In genomic region chrV:3315308-3315707, ce11 we compare ENCODE assay signal across 5 worm cellular contexts.
A peak's percentile ranks its signal among the peaks of the same experiment; 100 is the strongest.
TF ChIP-seq lines count a peak whose summit lies in the region.

Gene arrd-19, minus strand, starts transcription at chrV:3315516.

TF ChIP-seq in whole organism, L1 larva, 84 proteins besides CTCF, POLR2A, EP300 and RAD21 (continued from another document and continues in another):
- TF ChIP-seq hlh-17 (GFP tag; optimal IDR thresholded peaks at IDR 0.05; lab: Kevin White, UChicago; ENCODE audit: borderline replicate concordance) (no peak), nhr-76 (tag; optimal IDR thresholded peaks at IDR 0.05; lab: Kevin White, UChicago) (no peak), unc-86 (tag; optimal IDR thresholded peaks at IDR 0.05; lab: Kevin White, UChicago) (peak; percentile 39), ceh-82 (tag; optimal IDR thresholded peaks at IDR 0.05; lab: Kevin White, UChicago) (peak in 2 of 3 experiments; percentile 36 to 76), ceh-88 (GFP tag; IDR thresholded peaks at IDR 0.05; lab: Robert Waterston, UW) (no peak), nhr-85 (tag; lab: Kevin White, UChicago) (peak; percentile 97), tlp-1 (tag; optimal IDR thresholded peaks at IDR 0.05; lab: Kevin White, UChicago) (no peak), egl-13 (tag; optimal IDR thresholded peaks at IDR 0.05; lab: Kevin White, UChicago) (peak; percentile 19), snpc-4 (tag; optimal IDR thresholded peaks at IDR 0.05; lab: Kevin White, UChicago) (peak; percentile 54), hpl-2 (GFP tag; optimal IDR thresholded peaks at IDR 0.05; lab: Kevin White, UChicago) (no peak), pag-3 (tag; optimal IDR thresholded peaks at IDR 0.05; lab: Kevin White, UChicago; ENCODE audit: borderline replicate concordance, insufficient read depth) (peak; percentile 67), grh-1 (GFP tag; IDR thresholded peaks at IDR 0.05; lab: Robert Waterston, UW) (peak; percentile 72), mef-2 (tag; optimal IDR thresholded peaks at IDR 0.05; lab: Kevin White, UChicago) (no peak), egl-27 (tag; optimal IDR thresholded peaks at IDR 0.05; lab: Kevin White, UChicago) (no peak), vab-15 (tag; optimal IDR thresholded peaks at IDR 0.05; lab: Kevin White, UChicago) (no peak), isw-1 (GFP tag; IDR thresholded peaks at IDR 0.05; lab: Robert Waterston, UW) (peak; percentile 38; the same call in 1 of the 2 replicates), nhr-19 (GFP tag; conservative IDR thresholded peaks at IDR 0.05; lab: Robert Waterston, UW) (peak; percentile 77), snu-23 (GFP tag; optimal IDR thresholded peaks at IDR 0.05; lab: Kevin White, UChicago) (peak; percentile 82), hlh-4 (tag; optimal IDR thresholded peaks at IDR 0.05; lab: Kevin White, UChicago) (no peak), irx-1 (tag; optimal IDR thresholded peaks at IDR 0.05; lab: Kevin White, UChicago) (peak; percentile 58), nhr-28 (tag; optimal IDR thresholded peaks at IDR 0.05; lab: Kevin White, UChicago) (no peak), mdl-1 (tag; optimal IDR thresholded peaks at IDR 0.05; lab: Kevin White, UChicago) (peak in 1 of 2 experiments; percentile 71), unc-62 (GFP tag; optimal IDR thresholded peaks at IDR 0.05; lab: Kevin White, UChicago) (no peak), sptf-1 (tag; optimal IDR thresholded peaks at IDR 0.05; lab: Kevin White, UChicago) (no peak), mab-9 (GFP tag; IDR thresholded peaks at IDR 0.05; lab: Robert Waterston, UW) (peak; percentile 43; the same call in 1 of the 2 replicates), lin-13 (GFP tag; optimal IDR thresholded peaks at IDR 0.05; lab: Kevin White, UChicago) (peak; percentile 38)

TF ChIP-seq in whole organism, L2 larva, 48 proteins besides CTCF, POLR2A, EP300 and RAD21 (continued from another document and continues in another):
- TF ChIP-seq nhr-12 (tag; optimal IDR thresholded peaks at IDR 0.05; lab: Kevin White, UChicago) (no peak), ceh-16 (tag; optimal IDR thresholded peaks at IDR 0.05; lab: Kevin White, UChicago) (no peak), sma-9 (GFP tag; optimal IDR thresholded peaks at IDR 0.05; lab: Kevin White, UChicago) (peak; percentile 98), sma-9 (tag; optimal IDR thresholded peaks at IDR 0.05; lab: Kevin White, UChicago) (no peak), unc-55 (GFP tag; optimal IDR thresholded peaks at IDR 0.05; lab: Kevin White, UChicago) (peak; percentile 69), nhr-11 (tag; optimal IDR thresholded peaks at IDR 0.05; lab: Kevin White, UChicago) (no peak), ZK546.5 (tag; optimal IDR thresholded peaks at IDR 0.05; lab: Kevin White, UChicago) (no peak), lsy-2 (tag; optimal IDR thresholded peaks at IDR 0.05; lab: Kevin White, UChicago) (peak; percentile 41 to 88), alr-1 (tag; optimal IDR thresholded peaks at IDR 0.05; lab: Kevin White, UChicago) (no peak), lin-13 (GFP tag; optimal IDR thresholded peaks at IDR 0.05; lab: Kevin White, UChicago) (peak; percentile 76), ceh-82 (tag; optimal IDR thresholded peaks at IDR 0.05; lab: Kevin White, UChicago) (no peak), sma-3 (GFP tag; optimal IDR thresholded peaks at IDR 0.05; lab: Kevin White, UChicago) (peak; percentile 72), ama-1 (optimal IDR thresholded peaks at IDR 0.05; lab: Kevin White, UChicago) (no peak), Y55F3AM.14 (GFP tag; optimal IDR thresholded peaks at IDR 0.05; lab: Kevin White, UChicago) (no peak), nhr-23 (tag; optimal IDR thresholded peaks at IDR 0.05; lab: Kevin White, UChicago) (no peak), mab-5 (tag; optimal IDR thresholded peaks at IDR 0.05; lab: Kevin White, UChicago) (no peak), elt-1 (tag; optimal IDR thresholded peaks at IDR 0.05; lab: Kevin White, UChicago) (no peak), sem-4 (tag; optimal IDR thresholded peaks at IDR 0.05; lab: Kevin White, UChicago) (peak; percentile 64), zag-1 (tag; optimal IDR thresholded peaks at IDR 0.05; lab: Kevin White, UChicago) (peak; percentile 64), ztf-11 (tag; optimal IDR thresholded peaks at IDR 0.05; lab: Kevin White, UChicago) (no peak), ztf-4 (tag; optimal IDR thresholded peaks at IDR 0.05; lab: Kevin White, UChicago) (peak; percentile 40), blmp-1 (tag; optimal IDR thresholded peaks at IDR 0.05; lab: Kevin White, UChicago; ENCODE audit: insufficient read depth) (peak; percentile 68), dmd-4 (tag; optimal IDR thresholded peaks at IDR 0.05; lab: Kevin White, UChicago) (no peak), peb-1 (tag; optimal IDR thresholded peaks at IDR 0.05; lab: Kevin White, UChicago) (no peak), lin-39 (tag; optimal IDR thresholded peaks at IDR 0.05; lab: Kevin White, UChicago) (no peak), aly-2 (tag; optimal IDR thresholded peaks at IDR 0.05; lab: Kevin White, UChicago) (no peak), snpc-4 (tag; optimal IDR thresholded peaks at IDR 0.05; lab: Kevin White, UChicago) (peak; percentile 31), skn-1 (tag; optimal IDR thresholded peaks at IDR 0.05; lab: Kevin White, UChicago) (no peak)

TF ChIP-seq in whole organism, L3 larva, 47 proteins besides CTCF, POLR2A, EP300 and RAD21 (continued from another document and continues in another):
- TF ChIP-seq lsy-12 (tag; optimal IDR thresholded peaks at IDR 0.05; lab: Kevin White, UChicago) (no peak), R02D3.7 (tag; optimal IDR thresholded peaks at IDR 0.05; lab: Kevin White, UChicago) (no peak), fos-1 (tag; optimal IDR thresholded peaks at IDR 0.05; lab: Kevin White, UChicago) (no peak), unc-39 (tag; optimal IDR thresholded peaks at IDR 0.05; lab: Kevin White, UChicago) (no peak), egl-27 (tag; optimal IDR thresholded peaks at IDR 0.05; lab: Kevin White, UChicago) (no peak), nhr-237 (tag; optimal IDR thresholded peaks at IDR 0.05; lab: Kevin White, UChicago) (no peak), skn-1 (tag; optimal IDR thresholded peaks at IDR 0.05; lab: Kevin White, UChicago) (no peak), nfya-1 (tag; optimal IDR thresholded peaks at IDR 0.05; lab: Kevin White, UChicago; ENCODE audit: insufficient read depth) (peak; percentile 83), nhr-28 (tag; optimal IDR thresholded peaks at IDR 0.05; lab: Kevin White, UChicago) (no peak), ceh-9 (tag; optimal IDR thresholded peaks at IDR 0.05; lab: Kevin White, UChicago) (no peak), nhr-76 (tag; optimal IDR thresholded peaks at IDR 0.05; lab: Kevin White, UChicago) (no peak), ama-1 (optimal IDR thresholded peaks at IDR 0.05; lab: Kevin White, UChicago) (no peak), nhr-23 (tag; optimal IDR thresholded peaks at IDR 0.05; lab: Kevin White, UChicago) (peak; percentile 85), fkh-10 (GFP tag; optimal IDR thresholded peaks at IDR 0.05; lab: Kevin White, UChicago) (no peak), ZK546.5 (tag; optimal IDR thresholded peaks at IDR 0.05; lab: Kevin White, UChicago) (no peak), fkh-2 (tag; optimal IDR thresholded peaks at IDR 0.05; lab: Kevin White, UChicago) (no peak), ceh-28 (tag; optimal IDR thresholded peaks at IDR 0.05; lab: Kevin White, UChicago) (peak; percentile 52), hmg-11 (tag; optimal IDR thresholded peaks at IDR 0.05; lab: Kevin White, UChicago) (peak; percentile 84), mml-1 (tag; optimal IDR thresholded peaks at IDR 0.05; lab: Kevin White, UChicago) (no peak), nhr-11 (tag; optimal IDR thresholded peaks at IDR 0.05; lab: Kevin White, UChicago) (no peak), lin-39 (tag; optimal IDR thresholded peaks at IDR 0.05; lab: Kevin White, UChicago) (peak; percentile 60), lin-15B (tag; optimal IDR thresholded peaks at IDR 0.05; lab: Kevin White, UChicago) (peak; percentile 70), nhr-12 (tag; optimal IDR thresholded peaks at IDR 0.05; lab: Kevin White, UChicago) (no peak), nhr-43 (tag; optimal IDR thresholded peaks at IDR 0.05; lab: Kevin White, UChicago; ENCODE audit: poor library complexity, severe bottlenecking) (peak; percentile 72), snpc-4 (tag; optimal IDR thresholded peaks at IDR 0.05; lab: Kevin White, UChicago) (peak; percentile 45), jun-1 (tag; optimal IDR thresholded peaks at IDR 0.05; lab: Kevin White, UChicago) (peak; percentile 13), ztf-4 (tag; optimal IDR thresholded peaks at IDR 0.05; lab: Kevin White, UChicago) (no peak), elt-3 (tag; optimal IDR thresholded peaks at IDR 0.05; lab: Kevin White, UChicago) (peak in 1 of 3 experiments; percentile 39), egl-5 (tag; optimal IDR thresholded peaks at IDR 0.05; lab: Kevin White, UChicago) (peak; percentile 75)

TF ChIP-seq in whole organism, L4 larva, 104 proteins besides CTCF, POLR2A, EP300 and RAD21 (continued from another document and continues in another):
- TF ChIP-seq R02D3.7 (tag; optimal IDR thresholded peaks at IDR 0.05; lab: Kevin White, UChicago) (no peak), nhr-42 (GFP tag; IDR thresholded peaks at IDR 0.05; lab: Robert Waterston, UW) (no peak; the same call in 1 of the 2 replicates), nhr-48 (tag; optimal IDR thresholded peaks at IDR 0.05; lab: Kevin White, UChicago) (peak; percentile 90), lin-38 (GFP tag; IDR thresholded peaks at IDR 0.05; lab: Robert Waterston, UW) (no peak), cey-2 (tag; optimal IDR thresholded peaks at IDR 0.05; lab: Kevin White, UChicago; ENCODE audit: borderline replicate concordance, insufficient read depth) (no peak), T26A8.4 (GFP tag; IDR thresholded peaks at IDR 0.05; lab: Robert Waterston, UW) (no peak), spr-1 (tag; optimal IDR thresholded peaks at IDR 0.05; lab: Kevin White, UChicago) (no peak), mes-2 (tag; optimal IDR thresholded peaks at IDR 0.05; lab: Kevin White, UChicago; ENCODE audit: poor library complexity, severe bottlenecking) (peak; percentile 80), saeg-2 (GFP tag; IDR thresholded peaks at IDR 0.05; lab: Robert Waterston, UW) (peak; percentile 80; the same call in 1 of the 2 replicates), tra-1 (GFP tag; IDR thresholded peaks at IDR 0.05; lab: Robert Waterston, UW) (no peak), nhr-237 (tag; optimal IDR thresholded peaks at IDR 0.05; lab: Kevin White, UChicago) (no peak), jun-1 (tag; optimal IDR thresholded peaks at IDR 0.05; lab: Kevin White, UChicago) (no peak), ZK546.5 (tag; optimal IDR thresholded peaks at IDR 0.05; lab: Kevin White, UChicago) (no peak), nhr-77 (tag; optimal IDR thresholded peaks at IDR 0.05; lab: Kevin White, UChicago) (peak; percentile 79), pqm-1 (tag; optimal IDR thresholded peaks at IDR 0.05; lab: Kevin White, UChicago) (peak; percentile 32), nhr-25 (tag; optimal IDR thresholded peaks at IDR 0.05; lab: Kevin White, UChicago; ENCODE audit: borderline replicate concordance, insufficient read depth) (peak; percentile 53), madf-5 (GFP tag; IDR thresholded peaks at IDR 0.05; lab: Robert Waterston, UW) (no peak), ama-1 (optimal IDR thresholded peaks at IDR 0.05; lab: Kevin White, UChicago) (no peak), arid-1 (GFP tag; conservative IDR thresholded peaks at IDR 0.05; lab: Robert Waterston, UW) (peak; percentile 67; the same call in 1 of the 2 replicates), hlh-30 (tag; optimal IDR thresholded peaks at IDR 0.05; lab: Kevin White, UChicago; ENCODE audit: insufficient read depth) (peak; percentile 58), F10B5.3 (tag; optimal IDR thresholded peaks at IDR 0.05; lab: Kevin White, UChicago) (no peak), ztf-7 (tag; optimal IDR thresholded peaks at IDR 0.05; lab: Kevin White, UChicago) (no peak), mxl-3 (GFP tag; optimal IDR thresholded peaks at IDR 0.05; lab: Kevin White, UChicago) (peak; percentile 72), ctbp-1 (GFP tag; IDR thresholded peaks at IDR 0.05; lab: Robert Waterston, UW) (peak; percentile 86), aha-1 (tag; lab: Kevin White, UChicago) (peak; percentile 99), nhr-76 (tag; optimal IDR thresholded peaks at IDR 0.05; lab: Kevin White, UChicago) (no peak), rbr-2 (tag; optimal IDR thresholded peaks at IDR 0.05; lab: Kevin White, UChicago) (peak; percentile 56), dmd-8 (GFP tag; IDR thresholded peaks at IDR 0.05; lab: Robert Waterston, UW) (no peak), ceh-62 (tag; optimal IDR thresholded peaks at IDR 0.05; lab: Kevin White, UChicago) (no peak), ces-1 (GFP tag; optimal IDR thresholded peaks at IDR 0.05; lab: Kevin White, UChicago) (no peak)

TF ChIP-seq in whole organism, young adult, 124 proteins besides CTCF, POLR2A, EP300 and RAD21 (continued from another document and continues in another):
- no peak; the same call in 1 of the 2 replicates for TF ChIP-seq mcd-1 (GFP tag; IDR thresholded peaks at IDR 0.05; lab: Robert Waterston, UW)
- TF ChIP-seq F39B2.1 (GFP tag; IDR thresholded peaks at IDR 0.05; lab: Robert Waterston, UW) = no peak
- TF ChIP-seq tlf-1 (GFP tag; optimal IDR thresholded peaks at IDR 0.05; lab: Kevin White, UChicago) = no peak
- no peak for TF ChIP-seq dpff-1 (tag; optimal IDR thresholded peaks at IDR 0.05; lab: Kevin White, UChicago)
- TF ChIP-seq chd-7 (tag; optimal IDR thresholded peaks at IDR 0.05; lab: Kevin White, UChicago) = peak; percentile 8
- TF ChIP-seq hrde-1 (tag; optimal IDR thresholded peaks at IDR 0.05; lab: Kevin White, UChicago; ENCODE audit: borderline replicate concordance) = no peak
- no peak for TF ChIP-seq unc-62 (GFP tag; optimal IDR thresholded peaks at IDR 0.05; lab: Kevin White, UChicago)
- peak; percentile 36 for TF ChIP-seq tbp1 (GFP tag; optimal IDR thresholded peaks at IDR 0.05; lab: Kevin White, UChicago)
- no peak for TF ChIP-seq nhr-120 (GFP tag; IDR thresholded peaks at IDR 0.05; lab: Robert Waterston, UW)
- no peak for TF ChIP-seq sdz-38 (tag; optimal IDR thresholded peaks at IDR 0.05; lab: Kevin White, UChicago)
- TF ChIP-seq D2030.7 (GFP tag; IDR thresholded peaks at IDR 0.05; lab: Robert Waterston, UW) = no peak
- no peak for TF ChIP-seq rpc-1 (optimal IDR thresholded peaks at IDR 0.05; lab: Kevin White, UChicago)
- TF ChIP-seq rpc-1 (tag; optimal IDR thresholded peaks at IDR 0.05; lab: Kevin White, UChicago) = no peak
- TF ChIP-seq ceh-91 (GFP tag; IDR thresholded peaks at IDR 0.05; lab: Robert Waterston, UW) = no peak
- TF ChIP-seq F57A8.1 (GFP tag; optimal IDR thresholded peaks at IDR 0.05; lab: Kevin White, UChicago) = no peak
- no peak for TF ChIP-seq F52B5.7 (tag; optimal IDR thresholded peaks at IDR 0.05; lab: Kevin White, UChicago)
- no peak for TF ChIP-seq dpl-1 (GFP tag; optimal IDR thresholded peaks at IDR 0.05; lab: Kevin White, UChicago)
- no peak for TF ChIP-seq F37B4.10 (GFP tag; IDR thresholded peaks at IDR 0.05; lab: Robert Waterston, UW)
- no peak for TF ChIP-seq sptf-2 (GFP tag; optimal IDR thresholded peaks at IDR 0.05; lab: Kevin White, UChicago)
- TF ChIP-seq B0035.1 (tag; optimal IDR thresholded peaks at IDR 0.05; lab: Kevin White, UChicago) = no peak
- TF ChIP-seq aptf-3 (GFP tag; IDR thresholded peaks at IDR 0.05; lab: Robert Waterston, UW) = no peak
- peak; percentile 49; the same call in 1 of the 2 replicates for TF ChIP-seq zfh-2 (GFP tag; conservative IDR thresholded peaks at IDR 0.05; lab: Robert Waterston, UW)
- TF ChIP-seq bed-1 (GFP tag; IDR thresholded peaks at IDR 0.05; lab: Robert Waterston, UW) = no peak
- TF ChIP-seq T26A5.8 (tag; optimal IDR thresholded peaks at IDR 0.05; lab: Kevin White, UChicago) = no peak
- no peak for TF ChIP-seq lsy-27 (tag; optimal IDR thresholded peaks at IDR 0.05; lab: Kevin White, UChicago; ENCODE audit: borderline replicate concordance, insufficient read depth)
- TF ChIP-seq ceh-27 (GFP tag; optimal IDR thresholded peaks at IDR 0.05; lab: Kevin White, UChicago) = peak; percentile 63
- TF ChIP-seq egl-44 (GFP tag; IDR thresholded peaks at IDR 0.05; lab: Robert Waterston, UW) = no peak
- no peak for TF ChIP-seq unc-130 (GFP tag; optimal IDR thresholded peaks at IDR 0.05; lab: Kevin White, UChicago)
- TF ChIP-seq egl-18 (GFP tag; IDR thresholded peaks at IDR 0.05; lab: Robert Waterston, UW) = no peak
- TF ChIP-seq tbx-9 (tag; optimal IDR thresholded peaks at IDR 0.05; lab: Kevin White, UChicago; ENCODE audit: borderline replicate concordance) = no peak
- TF ChIP-seq Y53F4B.3 (GFP tag; IDR thresholded peaks at IDR 0.05; lab: Robert Waterston, UW) = no peak
- TF ChIP-seq cebp-2 (GFP tag; IDR thresholded peaks at IDR 0.05; lab: Robert Waterston, UW) = no peak
- TF ChIP-seq attf-3 (GFP tag; conservative IDR thresholded peaks at IDR 0.05; lab: Robert Waterston, UW) = peak; percentile 42
- no peak; the same call in 1 of the 2 replicates for TF ChIP-seq hmg-1.2 (GFP tag; IDR thresholded peaks at IDR 0.05; lab: Robert Waterston, UW)
- no peak for TF ChIP-seq snpc-4 (GFP tag; optimal IDR thresholded peaks at IDR 0.05; lab: Kevin White, UChicago)
- TF ChIP-seq snpc-4 (tag; optimal IDR thresholded peaks at IDR 0.05; lab: Kevin White, UChicago) = peak in 2 of 4 experiments; percentile 5 to 10
